Fruit fly (Drosophila melanogaster) whole organism, larva: ENCODE measurements around the gene Jarid2.

Experiments
- noc ChIP-seq: fragments of 200-800 bp; sonication (Bioruptor generic); optimal IDR thresholded peaks from 3 replicates; lab custom pipeline; 2019; ENCODE audit warnings: missing biosample characterization, mild to moderate bottlenecking, missing genetic modification characterization, moderate library complexity

Jarid2 gene

DNA sequence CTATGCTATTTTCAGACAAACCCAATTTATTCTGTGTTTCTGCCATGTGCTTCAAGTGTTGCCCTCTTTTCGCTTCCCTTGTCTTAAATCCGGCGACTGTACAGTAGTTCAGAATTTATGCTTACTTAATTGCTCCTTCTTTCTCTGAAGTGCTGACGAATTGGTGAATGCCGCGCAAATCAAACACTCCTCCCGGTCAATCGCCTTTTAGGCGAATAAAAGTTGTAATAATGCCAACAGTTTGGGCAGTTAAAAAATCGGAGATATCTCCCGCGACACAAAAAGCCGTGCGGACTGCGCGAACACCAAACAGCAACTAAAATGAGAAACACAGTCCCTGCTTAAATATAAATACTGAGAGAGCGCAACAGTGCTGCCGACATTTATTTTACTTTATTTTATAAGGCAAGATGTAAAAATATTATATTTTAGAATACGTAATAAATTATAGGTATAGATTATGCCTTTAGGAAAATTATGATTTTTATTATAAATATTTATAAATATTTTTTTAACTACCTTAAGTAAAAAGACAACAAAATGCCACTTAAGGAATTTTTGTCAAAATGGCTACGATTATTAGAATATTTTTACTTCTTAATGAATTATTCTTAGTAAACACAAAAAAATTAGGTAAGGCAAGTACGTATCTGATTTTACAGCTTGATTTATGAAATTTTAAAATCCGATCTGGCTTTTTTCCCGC is 28.3 kb downstream of the Jarid2 start, which contains the start of gene path:
Gene path (minus strand): TSS at position 322 of the 706 bp plus-strand sequence.
- TF ChIP-seq noc = peak; percentile 47

DNA sequence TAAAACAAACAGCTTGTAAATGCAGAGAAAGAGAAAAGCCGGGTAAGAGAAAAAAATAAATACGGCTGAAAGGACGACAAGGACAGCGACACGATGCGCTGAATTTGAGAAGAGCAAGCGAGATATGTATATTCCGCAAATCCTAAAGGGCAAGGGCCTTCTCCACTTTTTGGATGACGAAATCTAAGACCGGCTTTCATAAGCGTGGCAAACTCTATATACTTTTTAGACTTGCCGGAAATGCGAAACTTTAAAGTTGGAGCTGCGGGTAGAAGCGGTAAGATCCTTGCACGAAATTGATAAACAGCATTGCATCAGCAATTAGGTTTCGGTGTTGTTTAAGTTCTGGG is 28.9 kb downstream of the Jarid2 start:
- TF ChIP-seq noc = no peak

DNA sequence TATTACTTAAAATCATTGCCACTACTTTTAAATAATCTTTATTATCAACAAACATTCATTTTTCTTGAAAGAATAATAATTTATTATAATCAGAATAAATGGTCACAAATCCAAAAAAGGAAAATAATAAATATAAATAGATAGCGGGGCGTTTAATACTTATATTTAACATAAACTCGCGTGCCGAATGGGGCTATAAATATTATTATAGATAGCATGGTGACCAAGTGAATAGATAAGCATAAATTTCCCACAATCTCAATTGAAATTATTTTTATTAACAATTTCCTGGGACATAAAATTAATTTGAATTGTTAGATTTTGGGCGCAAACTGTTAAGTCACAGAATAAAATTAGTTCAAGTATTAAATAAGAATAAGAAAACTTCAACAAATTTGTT is 29.6 kb downstream of the Jarid2 start:
- peak; percentile 62 for TF ChIP-seq noc

DNA sequence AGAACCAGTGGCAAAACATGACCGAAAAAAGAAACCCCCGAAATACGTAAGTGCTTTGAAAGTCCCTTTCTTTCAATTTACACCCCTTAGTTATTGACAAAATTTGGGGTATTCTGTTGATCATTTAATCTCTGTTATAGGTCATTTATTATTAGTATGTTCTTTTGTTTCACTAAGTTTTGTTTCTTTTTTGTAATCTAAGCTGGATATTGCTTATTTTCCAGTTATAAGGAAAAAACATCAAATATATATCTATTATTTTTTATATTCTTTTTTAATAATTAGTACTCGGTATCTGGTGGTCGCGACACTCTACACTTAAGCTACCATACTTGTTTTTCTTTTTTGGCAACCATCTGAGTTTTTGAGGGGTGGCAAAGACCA is 31.8 kb downstream of the Jarid2 start:
- peak; percentile 56 for TF ChIP-seq noc

DNA sequence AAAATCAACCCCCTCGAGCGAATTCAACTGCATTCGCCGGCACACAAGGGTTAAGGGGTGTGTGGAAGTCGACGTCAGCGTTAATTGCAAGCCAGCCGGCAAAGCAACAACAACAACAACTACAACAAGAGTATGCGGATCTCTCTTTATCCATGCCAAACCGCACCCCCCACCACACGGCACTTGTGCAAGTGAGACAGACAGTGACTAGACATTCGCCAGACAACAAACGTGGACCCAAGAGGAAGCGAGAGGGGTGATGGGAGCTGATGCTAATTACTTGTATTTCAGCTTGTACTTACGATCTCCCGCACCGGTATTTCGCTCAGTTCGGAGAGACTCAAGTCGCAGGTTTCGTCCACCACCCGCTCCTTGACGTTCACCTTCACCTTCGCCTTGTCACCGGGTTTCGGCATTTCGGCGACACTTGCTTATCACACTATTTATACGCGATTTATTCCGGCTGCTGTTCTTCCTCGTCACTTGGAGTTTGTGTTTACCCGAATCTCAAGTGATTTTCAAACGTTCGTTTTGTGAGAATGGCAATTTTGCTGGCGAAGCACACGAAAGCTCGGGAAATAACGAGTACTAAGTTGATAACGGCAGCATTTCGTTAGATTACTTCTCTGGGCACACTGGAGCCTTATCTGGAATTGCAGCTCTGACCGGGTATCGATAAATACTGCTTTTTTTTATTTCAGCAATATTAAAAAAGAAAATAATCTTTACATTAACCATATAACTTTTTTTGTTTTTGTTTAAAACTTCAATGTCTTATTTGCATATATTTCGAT is 32.4 kb downstream of the Jarid2 start, which contains the start of gene CG3408:
Gene CG3408 (minus strand): TSS at position 547 of the 794 bp plus-strand sequence.
- TF ChIP-seq noc = peak; percentile 43

DNA sequence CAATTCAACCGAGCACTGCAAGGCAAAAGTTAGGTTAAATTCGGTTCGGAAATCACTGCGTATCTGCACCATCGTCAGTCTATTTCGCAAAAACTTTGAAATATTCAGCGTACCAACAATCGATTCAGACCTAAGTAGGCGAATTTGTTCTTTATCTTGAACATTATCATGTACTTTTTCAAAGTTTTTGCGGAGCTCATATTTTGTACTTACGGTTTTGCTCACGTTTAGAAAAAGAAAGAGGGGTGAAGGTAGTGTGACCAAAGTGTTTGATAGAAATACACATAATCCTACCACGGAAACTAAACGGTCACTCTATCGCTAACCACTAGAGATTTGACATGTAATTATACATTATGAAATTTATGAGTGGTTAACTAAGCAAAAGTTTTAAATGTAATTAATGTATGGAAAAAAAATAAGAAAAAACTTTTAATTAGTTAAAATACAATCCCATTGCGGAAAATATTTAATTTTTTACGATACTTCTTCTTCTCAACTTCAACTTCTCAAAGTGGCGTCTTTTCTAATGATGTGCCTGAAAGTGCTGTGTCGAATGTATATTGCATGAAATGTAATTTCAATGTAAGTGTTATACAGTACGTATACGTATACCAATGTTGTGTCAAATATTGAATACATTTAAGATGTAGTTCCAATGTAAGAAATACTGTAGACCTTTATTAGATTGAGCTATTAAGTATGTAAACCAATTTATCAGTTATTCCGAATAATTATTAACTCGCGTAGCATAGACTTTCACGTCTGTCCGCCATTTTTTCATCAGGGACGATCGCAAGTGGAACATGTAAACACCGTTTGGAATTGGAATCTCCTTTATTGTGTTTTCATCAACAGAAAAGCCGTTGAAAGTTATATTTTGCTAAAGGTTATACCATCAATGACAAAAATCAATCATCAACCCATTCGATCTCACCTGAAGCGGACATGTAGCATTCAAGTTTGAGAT is 34.7 kb downstream of the Jarid2 start, which contains the start of gene RpS9:
Gene RpS9 (minus strand): TSS at position 245 of the 970 bp plus-strand sequence.
- peak; percentile 59 for TF ChIP-seq noc

DNA sequence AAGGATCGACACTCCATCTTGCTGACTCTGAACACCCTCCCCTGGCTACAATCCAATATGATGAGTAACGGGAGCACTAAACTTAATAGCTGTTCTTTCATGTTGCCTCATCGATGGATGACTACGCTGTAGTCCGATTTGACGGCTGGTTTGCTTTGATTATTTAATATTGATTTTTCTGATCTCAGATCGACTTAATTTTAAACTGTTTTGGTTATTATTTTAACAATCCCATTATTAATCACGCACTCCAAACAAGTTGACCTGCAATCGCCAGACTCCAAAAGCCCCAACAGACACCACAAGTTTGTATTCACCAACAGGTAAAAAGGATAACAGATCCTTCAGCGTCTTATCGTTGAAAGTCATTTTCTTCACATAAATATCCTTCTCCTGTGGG is 35.7 kb downstream of the Jarid2 start, which contains the start of gene CG33703:
Gene CG33703 (minus strand): TSS at position 101 of the 400 bp plus-strand sequence.
- TF ChIP-seq noc = no peak

DNA sequence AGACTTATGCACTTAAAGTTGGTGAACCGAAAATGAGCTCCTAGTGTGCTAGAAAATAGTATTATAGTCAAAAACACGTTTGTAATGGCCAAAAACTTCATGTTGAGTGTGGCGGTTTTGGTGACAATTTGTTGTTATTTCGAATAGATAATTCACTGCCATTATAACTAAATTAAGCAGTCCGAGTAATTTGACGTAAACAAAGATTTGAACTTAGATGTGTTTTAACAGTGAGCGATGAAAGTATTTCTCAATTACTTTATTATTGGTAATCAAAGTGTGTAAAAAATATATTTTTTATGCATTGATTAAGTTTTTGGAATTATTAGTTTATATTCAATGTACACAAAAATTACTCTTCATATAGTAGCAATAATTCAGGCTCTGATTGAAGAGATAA is 36.5 kb downstream of the Jarid2 start, which contains the start of gene CG33702:
Gene CG33702 (minus strand): TSS at position 101 of the 400 bp plus-strand sequence.
- TF ChIP-seq noc = no peak

DNA sequence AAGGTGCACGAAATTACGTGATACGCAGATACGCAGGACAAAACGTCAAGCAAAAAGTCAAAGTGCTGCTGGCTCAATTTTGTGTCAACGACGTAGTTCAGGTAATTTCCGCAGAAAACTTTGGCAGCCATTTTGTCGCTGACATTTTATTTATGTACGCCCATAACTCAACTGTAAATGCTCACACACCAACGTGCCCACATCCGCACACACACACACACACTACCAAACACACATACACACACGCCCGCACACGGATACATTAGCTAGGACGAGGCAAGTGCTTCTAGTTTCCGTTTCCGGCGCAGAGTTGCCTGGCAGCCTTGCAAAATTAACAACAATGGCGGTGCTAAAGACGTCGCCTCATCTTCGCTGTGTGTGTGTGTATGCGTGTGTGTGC is 48.6 kb downstream of the Jarid2 start, which contains the start of gene CG33700:
Gene CG33700 (minus strand): TSS at position 101 of the 400 bp plus-strand sequence.
- TF ChIP-seq noc = no peak

DNA sequence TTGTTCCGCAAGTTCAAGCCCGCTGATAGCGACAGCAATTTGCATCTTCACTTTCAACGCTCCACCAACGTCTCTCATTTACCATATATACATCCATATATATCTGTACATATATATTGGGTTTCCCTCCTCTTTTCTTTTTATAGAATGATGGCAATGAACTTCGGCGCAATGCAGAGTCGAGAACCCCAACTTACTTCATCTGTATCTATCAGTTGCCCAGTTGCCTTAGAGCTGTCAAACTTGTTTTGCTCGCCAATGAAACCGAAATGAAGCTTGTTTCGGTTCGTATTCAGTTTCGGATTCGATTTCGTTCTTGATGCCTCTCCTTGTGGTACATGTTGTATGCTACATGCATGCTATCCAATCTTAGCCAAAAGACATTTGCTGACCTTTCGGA is 52.0 kb downstream of the Jarid2 start, which contains the start of gene Or67a:
Gene Or67a (plus strand): TSS at position 233 of the 400 bp plus-strand sequence.
- TF ChIP-seq noc = no peak
